Fruit fly (Drosophila melanogaster) whole organism, embryonic: Measurements from ENCODE around the gene Cpr11A.

ENCODE experiments used
- Abd-B ChIP-seq: fragments of 200-800 bp; sonication (Bioruptor generic); optimal IDR thresholded peaks from 2 replicates; lab custom pipeline; 2018; ENCODE audit warnings: missing biosample characterization, mild to moderate bottlenecking, missing genetic modification characterization, moderate library complexity
- CG10147 ChIP-seq: fragments of 200-800 bp; sonication (Bioruptor generic); optimal IDR thresholded peaks from 2 replicates; lab custom pipeline; 2019; ENCODE audit warnings: missing biosample characterization, mild to moderate bottlenecking, missing genetic modification characterization, moderate library complexity
- CG10366 ChIP-seq: fragments of 200-800 bp; sonication (Bioruptor generic); IDR thresholded peaks from 2 replicates; pipeline ENCODE4 v1.3.6; 2022; ENCODE audit warnings: missing biosample characterization, missing genetic modification characterization
- CG10462 ChIP-seq: fragments of 200-800 bp; sonication (Bioruptor generic); optimal IDR thresholded peaks from 2 replicates; lab custom pipeline; 2016; ENCODE audit warnings: missing biosample characterization, missing genetic modification characterization
- CG10979 ChIP-seq: fragments of 200-800 bp; sonication (Bioruptor generic); optimal IDR thresholded peaks from 2 replicates; lab custom pipeline; 2018; ENCODE audit warnings: missing biosample characterization, mild to moderate bottlenecking, missing genetic modification characterization, moderate library complexity
- CG11247 ChIP-seq: fragments of 200-800 bp; sonication (Bioruptor generic); IDR thresholded peaks from 2 replicates; pipeline ENCODE4 v1.3.6; 2022; ENCODE audit warnings: missing biosample characterization, missing genetic modification characterization
- CG11696 ChIP-seq: fragments of 200-800 bp; sonication (Bioruptor generic); IDR thresholded peaks from 2 replicates; pipeline ENCODE4 v1.3.6; 2022; ENCODE audit warnings: missing biosample characterization, missing genetic modification characterization
- CG15479 ChIP-seq: fragments of 200-800 bp; sonication (Bioruptor generic); optimal IDR thresholded peaks from 3 replicates; lab custom pipeline; 2019; ENCODE audit warnings: missing biosample characterization, mild to moderate bottlenecking, missing genetic modification characterization, moderate library complexity
- CG16863 ChIP-seq: fragments of 200-800 bp; sonication (Bioruptor generic); optimal IDR thresholded peaks from 3 replicates; lab custom pipeline; 2016; ENCODE audit warnings: missing biosample characterization, missing genetic modification characterization
- CG17186 ChIP-seq: fragments of 200-800 bp; sonication (Bioruptor generic); optimal IDR thresholded peaks from 3 replicates; lab custom pipeline; 2017; ENCODE audit warnings: missing biosample characterization, missing genetic modification reagents, missing genetic modification characterization
- CG1792 ChIP-seq: fragments of 200-800 bp; sonication (Bioruptor generic); optimal IDR thresholded peaks from 2 replicates; lab custom pipeline; 2016; ENCODE audit warnings: missing biosample characterization, missing genetic modification characterization
- CG2120 ChIP-seq: fragments of 200-800 bp; sonication (Bioruptor generic); optimal IDR thresholded peaks from 3 replicates; lab custom pipeline; 2016; ENCODE audit warnings: missing biosample characterization, missing genetic modification characterization
- CG3163 ChIP-seq: fragments of 200-800 bp; sonication (Bioruptor generic); optimal IDR thresholded peaks from 3 replicates; lab custom pipeline; 2016; ENCODE audit warnings: missing biosample characterization, missing genetic modification characterization
- CG33557 ChIP-seq: fragments of 200-800 bp; sonication (Bioruptor generic); optimal IDR thresholded peaks from 2 replicates; lab custom pipeline; 2019; ENCODE audit warnings: missing biosample characterization, mild to moderate bottlenecking, missing genetic modification characterization, moderate library complexity
- CG4360 ChIP-seq: fragments of 200-800 bp; sonication (Bioruptor generic); IDR thresholded peaks from 2 replicates; pipeline ENCODE4 v1.3.6; 2022; ENCODE audit warnings: missing biosample characterization, missing genetic modification characterization
- CG4707 ChIP-seq: fragments of 200-800 bp; sonication (Bioruptor generic); optimal IDR thresholded peaks from 2 replicates; lab custom pipeline; 2018; ENCODE audit warnings: missing biosample characterization, mild to moderate bottlenecking, missing genetic modification characterization, moderate library complexity
- CG8944 ChIP-seq: fragments of 200-800 bp; sonication (Bioruptor generic); optimal IDR thresholded peaks from 3 replicates; lab custom pipeline; 2016; ENCODE audit warnings: missing biosample characterization, missing genetic modification characterization
- D ChIP-seq, 2 experiments: fragments of 200-800 bp in 1 of 2; fragments of >200 bp in 1 of 2; sonication (Bioruptor generic) in 1 of 2; optimal IDR thresholded peaks; 2 replicates in 1 of 2; 3 replicates in 1 of 2; lab custom pipeline; 2017; ENCODE audit warnings: mild to moderate bottlenecking in 1 of 2, missing biosample characterization in 1 of 2, missing genetic modification characterization in 1 of 2, missing genetic modification reagents in 1 of 2
- Ets65A ChIP-seq: fragments of 200-800 bp; sonication (Bioruptor generic); peaks from one replicate; lab custom pipeline; 2016; ENCODE audit warnings: missing biosample characterization, missing genetic modification characterization
- Ets97D ChIP-seq: fragments of 200-800 bp; sonication (Bioruptor generic); optimal IDR thresholded peaks from 3 replicates; lab custom pipeline; 2016; ENCODE audit warnings: missing biosample characterization, missing genetic modification characterization
- GATAe ChIP-seq: fragments of 200-800 bp; sonication (Bioruptor generic); conservative IDR thresholded peaks from 2 replicates; pipeline ENCODE4 v1.3.6; 2022; ENCODE audit warnings: missing biosample characterization, missing genetic modification characterization
- MESR4 ChIP-seq: fragments of 200-800 bp; sonication (Bioruptor generic); optimal IDR thresholded peaks from 2 replicates; lab custom pipeline; 2018; ENCODE audit warnings: missing biosample characterization, mild to moderate bottlenecking, missing genetic modification characterization, moderate library complexity
- Max ChIP-seq: fragments of 200-800 bp; sonication (Bioruptor generic); optimal IDR thresholded peaks from 2 replicates; lab custom pipeline; 2016; ENCODE audit warnings: missing biosample characterization, mild to moderate bottlenecking, missing genetic modification characterization
- Mes4 ChIP-seq: fragments of 200-800 bp; sonication (Bioruptor generic); optimal IDR thresholded peaks from 2 replicates; lab custom pipeline; 2016; ENCODE audit warnings: missing biosample characterization, missing genetic modification characterization
- aop ChIP-seq: fragments of 200-800 bp; sonication (Bioruptor generic); IDR thresholded peaks from 2 replicates; pipeline ENCODE4 v1.3.6; 2022; ENCODE audit warnings: missing biosample characterization, missing genetic modification characterization
- ash1 ChIP-seq: fragments of 200-800 bp; sonication (Bioruptor generic); optimal IDR thresholded peaks from 2 replicates; lab custom pipeline; 2018; ENCODE audit warnings: missing biosample characterization, mild to moderate bottlenecking, missing genetic modification characterization
- bcd ChIP-seq: fragments of 200-800 bp; sonication (Bioruptor generic); optimal IDR thresholded peaks from 2 replicates; lab custom pipeline; 2017; ENCODE audit warnings: missing biosample characterization, mild to moderate bottlenecking, missing genetic modification characterization
- bsh ChIP-seq, 2 experiments: fragments of 200-800 bp; sonication (Bioruptor generic); optimal IDR thresholded peaks; 2 replicates each; lab custom pipeline; 2017 to 2018; ENCODE audit warnings: mild to moderate bottlenecking in 2 of 2, missing biosample characterization in 2 of 2, missing genetic modification characterization in 2 of 2, moderate library complexity in 1 of 2
- cato ChIP-seq: fragments of 200-800 bp; sonication (Bioruptor generic); optimal IDR thresholded peaks from 2 replicates; lab custom pipeline; 2016; ENCODE audit warnings: missing biosample characterization, missing genetic modification characterization, borderline replicate concordance
- corto ChIP-seq: fragments of 200-800 bp; sonication (Bioruptor generic); optimal IDR thresholded peaks from 2 replicates; lab custom pipeline; 2016; ENCODE audit warnings: missing biosample characterization, mild to moderate bottlenecking, missing genetic modification characterization, moderate library complexity
- croc ChIP-seq: fragments of 200-800 bp; sonication (Bioruptor generic); conservative IDR thresholded peaks from 3 replicates; pipeline ENCODE4 v1.3.6; 2022; ENCODE audit warnings: missing biosample characterization, missing genetic modification characterization
- gcm ChIP-seq: fragments of 200-800 bp; sonication (Bioruptor generic); optimal IDR thresholded peaks from 2 replicates; lab custom pipeline; 2019; ENCODE audit warnings: missing biosample characterization, mild to moderate bottlenecking, missing genetic modification characterization, moderate library complexity
- hbn ChIP-seq: fragments of 200-800 bp; sonication (Bioruptor generic); IDR thresholded peaks from 2 replicates; pipeline ENCODE4 v1.3.6; 2022; ENCODE audit warnings: missing biosample characterization, missing genetic modification characterization; ENCODE audit not compliant: partially characterized antibody
- her ChIP-seq: fragments of 200-800 bp; sonication (Bioruptor generic); optimal IDR thresholded peaks from 2 replicates; lab custom pipeline; 2016; ENCODE audit warnings: missing biosample characterization, missing genetic modification characterization
- lab ChIP-seq: fragments of 200-800 bp; sonication (Bioruptor generic); optimal IDR thresholded peaks from 3 replicates; lab custom pipeline; 2017; ENCODE audit warnings: missing biosample characterization, missing genetic modification characterization, mild to moderate bottlenecking, moderate library complexity, missing genetic modification reagents
- lov ChIP-seq, 2 experiments: fragments of 200-800 bp in 1 of 2; fragments of >200 bp in 1 of 2; sonication (Bioruptor generic) in 1 of 2; IDR thresholded peaks in 1 of 2; optimal IDR thresholded peaks in 1 of 2; 2 replicates in 1 of 2; 3 replicates in 1 of 2; pipeline versions ENCODE4 v1.3.6 to Lab custom; 2017 to 2022; ENCODE audit warnings: missing biosample characterization in 1 of 2, missing genetic modification characterization in 1 of 2
- maf-S ChIP-seq: fragments of 200-800 bp; sonication (Bioruptor generic); optimal IDR thresholded peaks from 2 replicates; lab custom pipeline; 2016; ENCODE audit warnings: missing biosample characterization, missing genetic modification characterization
- otp ChIP-seq: fragments of 200-800 bp; sonication (Bioruptor generic); IDR thresholded peaks from 3 replicates; pipeline ENCODE4, ENCODE4 v1.3.6; 2022; ENCODE audit warnings: missing biosample characterization, missing genetic modification characterization
- pfk ChIP-seq: fragments of 200-800 bp; sonication (Bioruptor generic); optimal IDR thresholded peaks from 2 replicates; lab custom pipeline; 2018; ENCODE audit warnings: missing biosample characterization, mild to moderate bottlenecking, missing genetic modification characterization, moderate library complexity
- phol ChIP-seq: fragments of 200-800 bp; sonication (Bioruptor generic); optimal IDR thresholded peaks from 3 replicates; lab custom pipeline; 2018; ENCODE audit warnings: missing biosample characterization, mild to moderate bottlenecking, missing genetic modification characterization, moderate library complexity
- row ChIP-seq: fragments of 200-800 bp; sonication (Bioruptor generic); IDR thresholded peaks from 3 replicates; pipeline ENCODE4 v1.3.6; 2022; ENCODE audit warnings: missing biosample characterization, missing genetic modification characterization
- shn ChIP-seq: fragments of 200-800 bp; sonication (Bioruptor generic); optimal IDR thresholded peaks from 3 replicates; lab custom pipeline; 2016; ENCODE audit warnings: missing biosample characterization, missing genetic modification characterization
- sob ChIP-seq: fragments of 200-800 bp; sonication (Bioruptor generic); IDR thresholded peaks from 2 replicates; pipeline ENCODE4 v1.3.6; 2022; ENCODE audit warnings: missing biosample characterization, missing genetic modification characterization
- sr ChIP-seq: fragments of 200-800 bp; sonication (Bioruptor generic); IDR thresholded peaks from 3 replicates; pipeline ENCODE4 v1.3.6; 2022; ENCODE audit warnings: missing biosample characterization, missing genetic modification characterization
- stwl ChIP-seq: fragments of 200-800 bp; sonication (Bioruptor generic); optimal IDR thresholded peaks from 3 replicates; lab custom pipeline; 2018; ENCODE audit warnings: missing biosample characterization, mild to moderate bottlenecking, missing genetic modification characterization, moderate library complexity
- usp ChIP-seq: fragments of >200 bp; optimal IDR thresholded peaks from 2 replicates; lab custom pipeline; 2017; ENCODE audit warnings: missing biosample characterization, missing genetic modification characterization
- vvl ChIP-seq: fragments of 200-800 bp; sonication (Bioruptor generic); IDR thresholded peaks from 2 replicates; pipeline ENCODE4 v1.3.6; 2022; ENCODE audit warnings: missing biosample characterization, missing genetic modification characterization
- zfh2 ChIP-seq: fragments of 200-800 bp; sonication (Bioruptor generic); optimal IDR thresholded peaks from 2 replicates; lab custom pipeline; 2016; ENCODE audit warnings: missing biosample characterization, missing genetic modification characterization

The Cpr11A gene

DNA sequence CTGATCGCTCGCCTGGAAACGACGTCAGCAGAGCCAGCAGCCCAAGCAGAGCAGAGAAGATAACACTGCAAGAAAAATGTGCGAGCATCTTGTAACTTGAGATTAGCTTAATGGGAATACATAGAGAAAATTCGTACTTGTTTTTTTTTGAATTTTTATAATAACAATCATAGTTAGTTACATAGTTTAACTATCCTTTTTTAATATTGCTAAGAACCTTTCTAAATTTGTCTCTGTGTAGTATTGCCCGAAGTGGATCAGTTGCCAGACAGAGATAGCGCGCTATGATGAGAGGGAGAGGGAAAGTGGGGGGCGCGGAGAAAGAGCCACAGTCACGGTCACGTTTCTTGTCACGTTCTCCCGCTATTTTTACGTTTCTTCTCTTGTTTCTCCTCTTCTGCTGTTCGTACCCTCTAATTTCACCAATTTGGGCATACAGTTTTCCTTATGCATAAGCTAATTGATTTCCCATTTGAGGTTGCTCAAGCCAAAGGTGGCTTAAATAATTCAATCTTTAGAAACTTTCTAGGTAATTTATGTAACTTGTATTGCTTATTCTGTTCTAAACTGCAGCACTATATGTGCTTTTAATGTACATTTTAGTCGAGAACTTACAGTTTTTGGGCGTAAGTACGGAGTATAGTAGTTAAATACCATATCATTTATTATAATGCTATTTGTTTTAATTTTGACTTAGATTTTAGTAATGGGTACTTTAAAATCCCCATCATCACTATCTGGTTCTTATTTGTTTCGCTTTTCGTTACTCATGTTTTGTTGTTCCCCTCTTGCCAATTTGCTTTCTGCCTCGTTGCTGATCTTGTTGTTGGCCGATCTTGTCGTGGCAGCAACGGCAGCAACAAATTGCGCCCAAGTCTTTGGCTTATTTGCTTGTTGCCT, 24.2 kb downstream of the Cpr11A start (continued):
- TF ChIP-seq CG1792 (peak; percentile 48), sr (no peak), GATAe (no peak), maf-S (GFP tag; lab: Kevin White, UChicago) (peak; percentile 48), CG10462 (GFP tag; lab: Kevin White, UChicago) (peak; percentile 58), bcd (GFP tag; lab: Kevin White, UChicago) (peak; percentile 69), CG4360 (no peak), row (GFP tag; lab: Robert Waterston, UW) (peak; percentile 85), shn (GFP tag; lab: Kevin White, UChicago) (no peak), croc (peak; percentile 76), corto (GFP tag; lab: Kevin White, UChicago) (peak; percentile 68), aop (GFP tag; lab: Robert Waterston, UW) (no peak), CG11696 (GFP tag; lab: Robert Waterston, UW) (no peak), usp (GFP tag; lab: Kevin White, UChicago) (no peak), Ets65A (GFP tag; lab: Kevin White, UChicago) (peak; percentile 84), MESR4 (GFP tag; lab: Kevin White, UChicago) (no peak), stwl (tag; lab: Kevin White, UChicago) (peak; percentile 41), CG4707 (GFP tag; lab: Kevin White, UChicago) (peak; percentile 58), gcm (peak; percentile 80), lov (optimal IDR thresholded peaks at IDR 0.05; lab: Kevin White, UChicago) (no peak), lov (GFP tag; IDR thresholded peaks at IDR 0.05; lab: Robert Waterston, UW) (no peak), CG2120 (peak; percentile 71), ash1 (GFP tag; lab: Kevin White, UChicago) (no peak), CG33557 (GFP tag; lab: Kevin White, UChicago) (peak; percentile 82), CG10147 (GFP tag; lab: Kevin White, UChicago) (peak; percentile 41), Ets97D (peak; percentile 15), CG15479 (GFP tag; lab: Kevin White, UChicago) (no peak), pfk (GFP tag; lab: Kevin White, UChicago) (no peak), otp (GFP tag; lab: Robert Waterston, UW) (peak; percentile 82), her (GFP tag; lab: Kevin White, UChicago) (peak; percentile 34), CG11247 (peak; percentile 51), bsh (GFP tag; optimal IDR thresholded peaks at IDR 0.05; lab: Kevin White, UChicago) (peak; percentile 72 to 94), vvl (GFP tag; lab: Robert Waterston, UW) (peak; percentile 84), Mes4 (GFP tag; lab: Kevin White, UChicago) (peak; percentile 50), phol (peak; percentile 86), CG8944 (GFP tag; lab: Kevin White, UChicago) (peak; percentile 54), CG10366 (GFP tag; lab: Robert Waterston, UW) (peak; percentile 77), lab (GFP tag; lab: Kevin White, UChicago) (peak; percentile 78), CG17186 (GFP tag; lab: Kevin White, UChicago) (no peak), sob (GFP tag; lab: Robert Waterston, UW) (peak; percentile 71), Max (GFP tag; lab: Kevin White, UChicago) (peak; percentile 42), cato (GFP tag; lab: Kevin White, UChicago) (peak; percentile 63), D (optimal IDR thresholded peaks at IDR 0.05; lab: Kevin White, UChicago) (no peak), D (GFP tag; optimal IDR thresholded peaks at IDR 0.05; lab: Kevin White, UChicago) (peak; percentile 83), zfh2 (GFP tag; lab: Kevin White, UChicago) (peak; percentile 53), CG16863 (GFP tag; lab: Kevin White, UChicago) (peak; percentile 75), Abd-B (peak; percentile 68), CG10979 (tag; lab: Kevin White, UChicago) (peak; percentile 92), CG3163 (GFP tag; lab: Kevin White, UChicago) (no peak), hbn (GFP tag; lab: Robert Waterston, UW) (no peak)
